Worm (Caenorhabditis elegans): Measurements from ENCODE around the gene pros-1.

The pros-1 gene

ce11 chrIII:8020823-8021332 lies 46.2 kb upstream of the pros-1 start, which contains the start of gene lin-36 (continued):
- no peak for TF ChIP-seq zip-5 (tag; optimal IDR thresholded peaks at IDR 0.05)
- TF ChIP-seq pax-1 (tag; optimal IDR thresholded peaks at IDR 0.05): peak; percentile 41
- TF ChIP-seq ceh-34 (tag; optimal IDR thresholded peaks at IDR 0.05): no peak
- peak; percentile 82 for TF ChIP-seq tbx-2 (tag; optimal IDR thresholded peaks at IDR 0.05)
- no peak for TF ChIP-seq hlh-15 (tag; optimal IDR thresholded peaks at IDR 0.05)
- TF ChIP-seq rnt-1 (tag; optimal IDR thresholded peaks at IDR 0.05): no peak
- TF ChIP-seq ttx-3 (tag; optimal IDR thresholded peaks at IDR 0.05): no peak
- peak; percentile 46 for TF ChIP-seq ceh-18 (tag; optimal IDR thresholded peaks at IDR 0.05)
- TF ChIP-seq hlh-13 (GFP tag; optimal IDR thresholded peaks at IDR 0.05): no peak
- no peak for TF ChIP-seq nhr-232 (tag; optimal IDR thresholded peaks at IDR 0.05)
- peak; percentile 30 for TF ChIP-seq K09A11.1 (tag; optimal IDR thresholded peaks at IDR 0.05; ENCODE audit: insufficient read depth)
- TF ChIP-seq hlh-6 (tag; optimal IDR thresholded peaks at IDR 0.05): no peak
- TF ChIP-seq nhr-11 (tag; optimal IDR thresholded peaks at IDR 0.05): no peak
- no peak for TF ChIP-seq unc-86 (tag; optimal IDR thresholded peaks at IDR 0.05)
- TF ChIP-seq C38D4.7 (GFP tag; optimal IDR thresholded peaks at IDR 0.05): no peak
- TF ChIP-seq dmd-4 (tag; optimal IDR thresholded peaks at IDR 0.05; ENCODE audit: borderline replicate concordance): no peak
- peak; percentile 79 for TF ChIP-seq hlh-30 (tag; optimal IDR thresholded peaks at IDR 0.05; ENCODE audit: insufficient read depth)
- TF ChIP-seq lin-11 (tag; optimal IDR thresholded peaks at IDR 0.05): no peak
- no peak for TF ChIP-seq T23F11.4 (GFP tag; optimal IDR thresholded peaks at IDR 0.05)
- no peak for TF ChIP-seq fkh-10 (GFP tag; optimal IDR thresholded peaks at IDR 0.05)
- TF ChIP-seq elt-2 (tag; optimal IDR thresholded peaks at IDR 0.05): peak; percentile 49
- TF ChIP-seq dve-1 (tag; optimal IDR thresholded peaks at IDR 0.05): no peak
- no peak for TF ChIP-seq ceh-19 (GFP tag; optimal IDR thresholded peaks at IDR 0.05)
- no peak for TF ChIP-seq che-1 (tag; optimal IDR thresholded peaks at IDR 0.05)
- no peak for TF ChIP-seq pha-4 (tag; optimal IDR thresholded peaks at IDR 0.05)

ce11 chrIII:8022077-8022476 lies 45.0 kb upstream of the pros-1 start, which contains the start of gene F44B9.2:
TSS of gene F44B9.2 (plus strand) at chrIII:8022463.
- TF ChIP-seq ceh-18 (tag; optimal IDR thresholded peaks at IDR 0.05) (no peak), pat-9 (tag; optimal IDR thresholded peaks at IDR 0.05) (peak; percentile 5), dmd-4 (tag; optimal IDR thresholded peaks at IDR 0.05; ENCODE audit: borderline replicate concordance) (no peak)

- TF ChIP-seq che-1 (tag; optimal IDR thresholded peaks at IDR 0.05) (no peak), lin-11 (tag; optimal IDR thresholded peaks at IDR 0.05) (no peak), ahr-1 (tag; optimal IDR thresholded peaks at IDR 0.05) (no peak), Y22D7AL.16 (tag; optimal IDR thresholded peaks at IDR 0.05) (no peak), ceh-45 (GFP tag; IDR thresholded peaks at IDR 0.05) (no peak), dve-1 (tag; optimal IDR thresholded peaks at IDR 0.05) (no peak), ets-4 (tag; optimal IDR thresholded peaks at IDR 0.05) (no peak), pros-1 (tag; optimal IDR thresholded peaks at IDR 0.05) (no peak), ceh-6 (GFP tag; optimal IDR thresholded peaks at IDR 0.05) (no peak), fkh-10 (GFP tag; optimal IDR thresholded peaks at IDR 0.05) (no peak), pqm-1 (tag; optimal IDR thresholded peaks at IDR 0.05) (no peak), pax-1 (tag; optimal IDR thresholded peaks at IDR 0.05) (no peak), zip-5 (tag; optimal IDR thresholded peaks at IDR 0.05) (no peak)
These were observed 39.1 kb upstream of the pros-1 start, which contains the start of gene mdt-30 for ce11 chrIII:8027942-8028341. TSS of gene mdt-30 (minus strand) at chrIII:8028042.

DNA sequence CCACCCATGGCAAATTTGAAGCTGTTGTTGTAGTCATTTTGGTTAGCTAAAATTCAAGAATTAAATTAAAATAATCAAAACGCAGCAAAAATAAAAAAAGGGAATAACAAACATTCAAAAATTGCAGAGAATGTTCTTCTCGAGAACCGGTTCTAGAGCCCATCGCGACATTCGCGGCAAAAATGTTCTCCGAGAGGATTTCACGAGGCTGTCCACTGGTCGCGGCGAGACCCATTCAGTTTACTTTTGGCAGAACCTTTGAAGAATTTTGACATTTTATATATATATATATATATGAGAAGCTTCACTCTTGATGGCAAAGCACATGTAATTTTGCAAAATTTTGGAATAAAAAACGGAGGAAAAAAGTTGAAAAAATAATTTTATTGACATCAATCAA lies 37.6 kb upstream of the pros-1 start, which contains the start of gene F44B9.8:
Gene F44B9.8, minus strand, starts transcription at position 163 of the 400 bp plus-strand sequence.
- TF ChIP-seq mec-3 (tag; optimal IDR thresholded peaks at IDR 0.05; ENCODE audit: borderline replicate concordance): no peak
- no peak for TF ChIP-seq ceh-24 (tag; optimal IDR thresholded peaks at IDR 0.05)
- no peak for TF ChIP-seq pat-9 (tag; optimal IDR thresholded peaks at IDR 0.05)
- TF ChIP-seq nfya-1 (tag; optimal IDR thresholded peaks at IDR 0.05): peak; percentile 44
- TF ChIP-seq lin-11 (tag; optimal IDR thresholded peaks at IDR 0.05): no peak
- TF ChIP-seq nhr-11 (tag; optimal IDR thresholded peaks at IDR 0.05): no peak
- TF ChIP-seq K09A11.1 (tag; optimal IDR thresholded peaks at IDR 0.05; ENCODE audit: insufficient read depth): no peak
- no peak for TF ChIP-seq dve-1 (tag; optimal IDR thresholded peaks at IDR 0.05)
- no peak for TF ChIP-seq fax-1 (tag; optimal IDR thresholded peaks at IDR 0.05)

Data from whole organism, late embryonic.